Worm (Caenorhabditis elegans) whole organism, late embryonic: ENCODE measurements around the gene clc-8.

ENCODE experiments used
- ahr-1 ChIP-seq: sonication (generic microtip); optimal IDR thresholded peaks from 2 replicates; lab custom pipeline; 2016; ENCODE audit warnings: missing genetic modification characterization, missing compliant biosample characterization
- che-1 ChIP-seq: sonication (generic microtip); optimal IDR thresholded peaks from 2 replicates; lab custom pipeline; 2016; ENCODE audit warnings: mild to moderate bottlenecking, missing genetic modification characterization, missing compliant biosample characterization
- dmd-4 ChIP-seq: sonication (generic microtip); optimal IDR thresholded peaks from 2 replicates; lab custom pipeline; 2016; ENCODE audit warnings: borderline replicate concordance, missing genetic modification characterization, missing compliant biosample characterization
- elt-2 ChIP-seq: sonication (generic microtip); optimal IDR thresholded peaks from 2 replicates; lab custom pipeline; 2016; ENCODE audit warnings: missing genetic modification reagents, missing genetic modification characterization, missing compliant biosample characterization
- ets-4 ChIP-seq: sonication (generic microtip); optimal IDR thresholded peaks from 2 replicates; lab custom pipeline; 2016; ENCODE audit warnings: missing genetic modification characterization, missing compliant biosample characterization
- fax-1 ChIP-seq: sonication (generic microtip); optimal IDR thresholded peaks from 2 replicates; lab custom pipeline; 2016; ENCODE audit warnings: missing genotype, missing genetic modification characterization, missing compliant biosample characterization
- hlh-13 ChIP-seq: fragments of 200-800 bp; sonication (Bioruptor generic); optimal IDR thresholded peaks from 2 replicates; lab custom pipeline; 2018; ENCODE audit warnings: mild to moderate bottlenecking, missing genetic modification characterization, missing compliant biosample characterization
- hlh-15 ChIP-seq: sonication (generic microtip); optimal IDR thresholded peaks from 2 replicates; lab custom pipeline; 2016; ENCODE audit warnings: missing genetic modification characterization, missing compliant biosample characterization
- nhr-232 ChIP-seq: sonication (generic microtip); optimal IDR thresholded peaks from 2 replicates; lab custom pipeline; 2016; ENCODE audit warnings: missing genetic modification characterization, missing compliant biosample characterization
- unc-55 ChIP-seq: sonication (generic microtip); optimal IDR thresholded peaks from 2 replicates; lab custom pipeline; 2017; ENCODE audit warnings: missing biosample characterization, missing genetic modification reagents, missing genetic modification characterization
- unc-86 ChIP-seq: sonication (generic microtip); optimal IDR thresholded peaks from 2 replicates; lab custom pipeline; 2016; ENCODE audit warnings: missing genetic modification characterization, missing compliant biosample characterization

DNA sequence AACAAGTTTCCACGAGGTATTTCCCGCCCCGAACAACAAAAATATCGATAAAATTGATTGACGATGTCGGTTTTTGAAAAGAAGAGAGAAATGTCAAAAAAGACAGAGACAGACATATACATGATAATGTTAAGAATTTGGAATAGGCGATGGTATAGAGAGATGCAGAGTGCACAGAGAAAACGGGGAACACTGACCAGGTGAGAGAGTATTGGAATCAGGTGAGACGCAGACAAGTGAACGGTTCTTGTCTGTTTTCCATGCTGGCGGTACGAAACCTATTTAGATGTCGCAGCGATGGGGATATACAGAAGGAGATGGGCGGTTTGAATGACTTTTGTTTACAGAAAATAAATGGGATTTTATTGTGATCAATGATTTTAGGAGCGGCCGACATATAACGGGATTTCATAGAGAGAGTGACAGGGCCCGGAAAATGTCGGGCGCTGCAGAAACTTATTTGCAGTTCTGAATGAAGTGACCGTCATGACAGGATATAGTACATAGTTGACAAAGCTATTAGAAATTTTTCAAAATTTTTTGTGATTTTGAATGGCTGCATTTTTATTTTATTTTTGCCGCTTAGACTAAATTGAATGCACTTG, 51.4 kb downstream of the clc-8 start:
- TF ChIP-seq hlh-13 (no peak), elt-2 (tag; lab: Kevin White, UChicago) (no peak), hlh-15 (tag; lab: Kevin White, UChicago) (no peak), fax-1 (tag; lab: Kevin White, UChicago) (no peak), ahr-1 (tag; lab: Kevin White, UChicago) (no peak), ets-4 (tag; lab: Kevin White, UChicago) (no peak), unc-86 (tag; lab: Kevin White, UChicago) (no peak), dmd-4 (tag; lab: Kevin White, UChicago) (no peak), nhr-232 (tag; lab: Kevin White, UChicago) (no peak), che-1 (tag; lab: Kevin White, UChicago) (no peak), unc-55 (GFP tag; lab: Kevin White, UChicago) (no peak)
